Worm (Caenorhabditis elegans) whole organism, L4 larva: Measurements from ENCODE around the gene usp-33.

ENCODE experiments used
- R02D3.7 ChIP-seq: fragments of 150-350 bp; sonication (generic microtip); optimal IDR thresholded peaks from 3 replicates; lab custom pipeline; 2014; ENCODE audit warnings: missing biosample characterization, missing genetic modification characterization
- ZK546.5 ChIP-seq, 2 experiments: sonication (generic microtip); optimal IDR thresholded peaks; 2 replicates each; lab custom pipeline; 2017; ENCODE audit warnings: missing biosample characterization in 2 of 2, missing genetic modification characterization in 2 of 2
- ama-1 ChIP-seq: fragments of 150-350 bp; optimal IDR thresholded peaks from 2 replicates; lab custom pipeline; 2014; ENCODE audit warnings: inconsistent platforms, mixed read lengths
- ceh-28 ChIP-seq: fragments of 150-350 bp; optimal IDR thresholded peaks from 2 replicates; lab custom pipeline; 2014; ENCODE audit warnings: missing biosample characterization, missing genetic modification reagents, missing genetic modification characterization
- ces-1 ChIP-seq: fragments of 150-350 bp; sonication (generic microtip); optimal IDR thresholded peaks from 4 replicates; lab custom pipeline; 2014; ENCODE audit warnings: missing biosample characterization, missing genetic modification reagents, missing genetic modification characterization
- ctbp-1 ChIP-seq: fragments of 200-800 bp; sonication (Bioruptor generic); IDR thresholded peaks from 2 replicates; pipeline ENCODE4 v1.3.6; 2022; ENCODE audit warnings: missing genetic modification reagents, missing genetic modification characterization, missing compliant biosample characterization
- egl-27 ChIP-seq: sonication (generic microtip); optimal IDR thresholded peaks from 3 replicates; lab custom pipeline; 2017; ENCODE audit warnings: missing biosample characterization, missing genetic modification reagents, missing genetic modification characterization
- fkh-10 ChIP-seq: fragments of 150-350 bp; optimal IDR thresholded peaks from 2 replicates; lab custom pipeline; 2014; ENCODE audit warnings: missing biosample characterization, missing genetic modification reagents, missing genetic modification characterization
- fos-1 ChIP-seq: fragments of 150-350 bp; optimal IDR thresholded peaks from 2 replicates; lab custom pipeline; 2014; ENCODE audit warnings: missing biosample characterization, missing genetic modification characterization
- lin-13 ChIP-seq: fragments of 150-350 bp; optimal IDR thresholded peaks from 2 replicates; lab custom pipeline; 2014; ENCODE audit warnings: missing biosample characterization, missing genetic modification reagents, missing genetic modification characterization
- nhr-6 ChIP-seq: fragments of 150-350 bp; optimal IDR thresholded peaks from 2 replicates; lab custom pipeline; 2014; ENCODE audit warnings: missing biosample characterization, missing genetic modification characterization
- pha-4 ChIP-seq, 2 experiments: fragments of 150-350 bp in 1 of 2; fragments of 200-800 bp in 1 of 2; sonication (Bioruptor generic) in 1 of 2; IDR thresholded peaks in 1 of 2; optimal IDR thresholded peaks in 1 of 2; 2 replicates each; pipeline versions ENCODE4 v1.3.6 to Lab custom; 2014 to 2022; ENCODE audit warnings: missing genetic modification characterization in 2 of 2, missing genetic modification reagents in 2 of 2, missing biosample characterization in 1 of 2, missing compliant biosample characterization in 1 of 2
- ztf-11 ChIP-seq: fragments of 150-350 bp; optimal IDR thresholded peaks from 2 replicates; lab custom pipeline; 2014; ENCODE audit warnings: missing biosample characterization, missing genetic modification characterization
- ztf-7 ChIP-seq: fragments of 150-350 bp; optimal IDR thresholded peaks from 2 replicates; lab custom pipeline; 2014; ENCODE audit warnings: missing biosample characterization, missing genetic modification characterization

DNA sequence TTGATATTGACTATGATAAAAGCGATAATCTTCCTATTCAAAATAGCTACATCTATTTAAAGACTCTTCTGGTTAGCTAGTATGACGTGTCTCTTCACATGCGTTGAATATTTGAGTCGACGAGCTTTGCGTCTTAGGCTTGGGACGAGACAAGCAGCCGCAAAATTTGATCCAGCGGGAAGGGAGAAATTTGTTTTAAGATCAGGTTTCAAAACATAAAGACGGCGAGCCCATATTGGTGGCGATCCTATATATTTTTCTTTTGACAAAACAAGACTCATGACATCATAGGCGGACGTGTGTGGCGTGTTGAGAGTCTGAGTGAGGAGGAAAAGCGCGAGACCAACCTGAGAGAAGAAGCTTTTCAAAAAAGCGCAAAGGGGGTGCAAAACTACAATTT lies 45.7 kb upstream of the usp-33 start:
- TF ChIP-seq pha-4 (GFP tag; IDR thresholded peaks at IDR 0.05; lab: Robert Waterston, UW) (no peak), pha-4 (tag; optimal IDR thresholded peaks at IDR 0.05; lab: Kevin White, UChicago) (no peak), ces-1 (no peak), fkh-10 (GFP tag; lab: Kevin White, UChicago) (no peak), fos-1 (tag; lab: Kevin White, UChicago) (no peak), lin-13 (GFP tag; lab: Kevin White, UChicago) (no peak), R02D3.7 (tag; lab: Kevin White, UChicago) (no peak), egl-27 (tag; lab: Kevin White, UChicago) (no peak), ztf-11 (tag; lab: Kevin White, UChicago) (no peak), ctbp-1 (GFP tag; lab: Robert Waterston, UW) (no peak), ama-1 (lab: Kevin White, UChicago) (no peak), ztf-7 (tag; lab: Kevin White, UChicago) (no peak), ceh-28 (tag; lab: Kevin White, UChicago) (no peak), ZK546.5 (tag; optimal IDR thresholded peaks at IDR 0.05; lab: Kevin White, UChicago) (no peak), nhr-6 (tag; lab: Kevin White, UChicago) (no peak)
